Fruit fly (Drosophila melanogaster) whole organism, prepupa: ENCODE data around the gene alpha-Est4.

Source experiments
- Blimp-1 ChIP-seq: fragments of 200-800 bp; sonication (Bioruptor generic); optimal IDR thresholded peaks from 3 replicates; lab custom pipeline; 2017; ENCODE audit warnings: missing biosample characterization, missing genetic modification characterization, mild to moderate bottlenecking, moderate library complexity, missing genetic modification reagents
- CG10631 ChIP-seq: fragments of 200-800 bp; sonication (Bioruptor generic); optimal IDR thresholded peaks from 2 replicates; lab custom pipeline; 2016; ENCODE audit warnings: missing biosample characterization, missing genetic modification characterization
- CG11762 ChIP-seq: fragments of 200-800 bp; sonication (Bioruptor generic); optimal IDR thresholded peaks from 3 replicates; lab custom pipeline; 2016; ENCODE audit warnings: missing biosample characterization, missing genetic modification characterization; ENCODE audit not compliant: insufficient read depth
- CG3032 ChIP-seq: fragments of 200-800 bp; optimal IDR thresholded peaks from 2 replicates; lab custom pipeline; 2019; ENCODE audit warnings: missing biosample characterization, mild to moderate bottlenecking, missing genetic modification characterization, moderate library complexity
- CG6854 ChIP-seq: fragments of 200-800 bp; sonication (Bioruptor generic); optimal IDR thresholded peaks from 2 replicates; lab custom pipeline; 2017; ENCODE audit warnings: missing biosample characterization, mild to moderate bottlenecking, missing genetic modification characterization
- CG8632 ChIP-seq: fragments of 200-800 bp; sonication (Bioruptor generic); optimal IDR thresholded peaks from 3 replicates; lab custom pipeline; 2016; ENCODE audit warnings: missing biosample characterization, missing genetic modification characterization
- Ets21C ChIP-seq: fragments of 200-800 bp; sonication (Bioruptor generic); optimal IDR thresholded peaks from 3 replicates; lab custom pipeline; 2016; ENCODE audit warnings: missing biosample characterization, missing genetic modification characterization
- Gug ChIP-seq: fragments of 200-800 bp; sonication (Bioruptor generic); IDR thresholded peaks from 2 replicates; pipeline ENCODE4 v1.3.6; 2022; ENCODE audit warnings: missing biosample characterization, missing genetic modification characterization
- Lpt ChIP-seq: fragments of 200-800 bp; sonication (Bioruptor generic); optimal IDR thresholded peaks from 3 replicates; lab custom pipeline; 2016; ENCODE audit warnings: missing biosample characterization, missing genetic modification characterization
- Sox102F ChIP-seq: fragments of 200-800 bp; sonication (Bioruptor generic); optimal IDR thresholded peaks from 2 replicates; lab custom pipeline; 2016; ENCODE audit warnings: missing biosample characterization, mild to moderate bottlenecking, missing genetic modification characterization
- Sox15 ChIP-seq: fragments of 200-800 bp; sonication (Bioruptor generic); optimal IDR thresholded peaks from 3 replicates; lab custom pipeline; 2016; ENCODE audit warnings: missing biosample characterization, missing genetic modification characterization
- salr ChIP-seq, 2 experiments: fragments of 200-800 bp; sonication (Bioruptor generic); optimal IDR thresholded peaks; 3 replicates each; lab custom pipeline; 2016 to 2018; ENCODE audit warnings: missing biosample characterization in 2 of 2, missing genetic modification characterization in 2 of 2, mild to moderate bottlenecking in 1 of 2

DNA sequence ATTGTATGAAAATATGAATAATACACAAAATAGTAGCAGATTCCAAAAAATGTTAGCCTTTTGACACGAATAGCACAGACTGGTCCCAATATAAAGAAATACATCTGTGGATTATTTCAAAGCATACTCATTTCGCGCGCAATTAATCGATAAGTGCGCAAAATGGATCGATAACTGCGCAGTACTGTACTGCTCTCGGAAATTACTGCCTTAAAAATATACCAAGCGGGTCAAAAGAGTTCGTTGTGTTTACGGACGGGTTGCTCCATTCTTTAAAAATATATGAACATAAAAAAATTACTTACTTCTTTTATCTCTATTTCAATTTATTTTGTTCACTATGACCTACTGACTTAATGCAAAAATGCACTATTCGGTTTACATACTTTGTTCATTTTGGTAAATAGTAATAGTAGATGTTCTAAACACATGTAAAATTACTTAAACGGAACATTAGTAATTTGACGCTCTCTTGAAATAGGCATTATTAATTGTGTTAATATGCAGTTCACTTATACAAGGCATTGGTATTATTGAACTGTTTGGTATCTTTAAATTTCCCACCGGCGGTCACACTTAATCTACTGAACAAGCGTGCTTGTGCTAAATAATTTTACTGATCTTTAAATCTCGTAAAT, 8.1 kb downstream of the alpha-Est4 start, which contains the start of the genes Rtnl2 and alphaTub84D:
- TF ChIP-seq Gug (GFP tag; lab: Robert Waterston, UW) (no peak), CG11762 (GFP tag; lab: Kevin White, UChicago) (no peak), salr (GFP tag; optimal IDR thresholded peaks at IDR 0.05; lab: Kevin White, UChicago) (no peak), Ets21C (GFP tag; lab: Kevin White, UChicago) (no peak), Sox15 (GFP tag; lab: Kevin White, UChicago) (no peak), Sox102F (GFP tag; lab: Kevin White, UChicago) (no peak), Blimp-1 (GFP tag; lab: Kevin White, UChicago) (no peak), CG8632 (GFP tag; lab: Kevin White, UChicago) (no peak), CG10631 (GFP tag; lab: Kevin White, UChicago) (no peak), CG3032 (tag; lab: Kevin White, UChicago) (no peak), CG6854 (GFP tag; lab: Kevin White, UChicago) (no peak), Lpt (GFP tag; lab: Kevin White, UChicago) (no peak)
